Worm (Caenorhabditis elegans): ENCODE data around the gene lsy-2.

The lsy-2 gene

ce11 chrX:2085494-2085893 lies 4.0 kb upstream of the lsy-2 start:
- TF ChIP-seq zag-1 (tag; optimal IDR thresholded peaks at IDR 0.05) (no peak), daf-12 (tag; optimal IDR thresholded peaks at IDR 0.05) (no peak), elt-3 (tag; optimal IDR thresholded peaks at IDR 0.05) (no peak), sea-2 (GFP tag; optimal IDR thresholded peaks at IDR 0.05) (no peak), ama-1 (optimal IDR thresholded peaks at IDR 0.05) (no peak)

DNA sequence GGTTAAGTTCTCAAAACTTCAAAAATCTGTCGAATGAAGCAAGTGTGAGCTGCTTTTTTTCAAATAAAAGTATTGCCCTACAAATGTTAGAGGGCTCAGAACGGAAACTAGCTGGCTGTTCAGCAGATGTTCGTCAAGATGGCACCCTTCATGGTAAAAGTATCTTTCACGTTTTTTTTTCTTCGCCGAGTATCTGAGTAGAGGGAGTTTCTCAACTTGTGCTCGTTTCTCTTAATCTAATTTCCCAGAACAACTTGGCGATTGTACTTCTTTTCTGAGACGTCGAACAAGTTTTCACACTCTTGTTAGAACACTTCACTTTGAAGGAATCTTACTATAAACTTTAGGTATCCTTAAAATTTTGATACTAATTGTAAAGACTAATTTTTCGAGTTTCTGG lies 1.8 kb upstream of the lsy-2 start:
- no peak for TF ChIP-seq lsy-12 (tag; optimal IDR thresholded peaks at IDR 0.05)
- TF ChIP-seq egl-27 (tag; optimal IDR thresholded peaks at IDR 0.05) = no peak
- no peak for TF ChIP-seq unc-39 (tag; optimal IDR thresholded peaks at IDR 0.05)

DNA sequence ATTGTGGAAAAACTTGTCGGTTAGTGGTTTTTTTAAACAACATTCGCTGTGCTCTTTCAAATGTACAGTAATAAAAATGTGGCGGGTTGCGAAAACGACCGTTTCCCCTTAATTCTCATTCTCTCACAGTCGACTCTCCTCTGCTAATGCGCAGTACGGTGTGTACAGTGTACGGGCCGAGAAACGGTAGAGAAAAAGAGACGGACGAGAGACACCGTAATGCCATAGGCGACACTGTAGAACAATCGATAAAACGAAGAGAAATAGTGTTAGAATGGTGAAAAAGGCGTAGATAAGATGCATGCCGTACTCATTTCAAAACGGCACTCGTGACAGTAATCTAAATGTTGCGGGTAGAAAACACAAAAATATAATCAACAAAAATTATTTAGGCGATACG lies 989 bp downstream of the lsy-2 start:
- TF ChIP-seq nfya-1 (tag; optimal IDR thresholded peaks at IDR 0.05; ENCODE audit: insufficient read depth) (peak; percentile 64), elt-2 (tag; optimal IDR thresholded peaks at IDR 0.05) (peak; percentile 75), hmg-11 (tag; optimal IDR thresholded peaks at IDR 0.05) (peak; percentile 7), ceh-28 (tag; optimal IDR thresholded peaks at IDR 0.05) (peak; percentile 64), nhr-23 (tag; optimal IDR thresholded peaks at IDR 0.05) (peak; percentile 50), nhr-67 (tag; optimal IDR thresholded peaks at IDR 0.05) (no peak), eor-1 (tag; optimal IDR thresholded peaks at IDR 0.05) (no peak), pqm-1 (tag; optimal IDR thresholded peaks at IDR 0.05) (peak; percentile 73), pha-4 (tag; optimal IDR thresholded peaks at IDR 0.05) (peak; percentile 66), nhr-25 (tag; optimal IDR thresholded peaks at IDR 0.05) (peak; percentile 51)

DNA sequence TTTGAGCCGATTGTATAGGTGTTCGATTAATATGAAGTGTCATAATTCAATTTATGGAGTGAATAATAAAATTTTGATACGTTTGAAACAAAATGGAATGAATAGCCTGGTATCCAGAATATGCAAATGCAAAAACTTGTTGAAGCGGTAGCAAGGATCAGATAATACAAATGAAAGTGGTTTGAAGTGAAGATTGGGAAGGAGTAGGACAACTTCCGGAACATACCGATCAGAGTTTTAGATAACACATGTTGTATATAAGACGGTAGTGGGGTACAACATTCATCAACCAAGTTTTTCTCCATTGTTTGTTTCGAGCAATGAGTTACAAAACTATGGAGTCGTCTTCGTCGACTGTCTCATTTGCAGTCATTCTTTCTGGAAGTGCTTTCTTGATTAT lies 3.7 kb downstream of the lsy-2 start, which contains the start of gene col-164:
TSS of gene col-164 (plus strand) at position 301 of the 400 bp plus-strand sequence.
- no peak for TF ChIP-seq nhr-28 (tag; optimal IDR thresholded peaks at IDR 0.05)
- no peak for TF ChIP-seq R02D3.7 (tag; optimal IDR thresholded peaks at IDR 0.05)
- TF ChIP-seq lsy-12 (tag; optimal IDR thresholded peaks at IDR 0.05) = no peak
- no peak for TF ChIP-seq fkh-10 (GFP tag; optimal IDR thresholded peaks at IDR 0.05)
- TF ChIP-seq elt-3 (tag; optimal IDR thresholded peaks at IDR 0.05) = no peak
- TF ChIP-seq tbx-2 (tag; optimal IDR thresholded peaks at IDR 0.05) = no peak
- TF ChIP-seq nhr-237 (tag; optimal IDR thresholded peaks at IDR 0.05) = no peak
- no peak for TF ChIP-seq ZK546.5 (tag; optimal IDR thresholded peaks at IDR 0.05)
- no peak for TF ChIP-seq nhr-11 (tag; optimal IDR thresholded peaks at IDR 0.05)
- TF ChIP-seq daf-12 (tag; optimal IDR thresholded peaks at IDR 0.05) = no peak
- TF ChIP-seq snpc-4 (tag; optimal IDR thresholded peaks at IDR 0.05) = no peak
- no peak for TF ChIP-seq lin-39 (tag; optimal IDR thresholded peaks at IDR 0.05)
- TF ChIP-seq pqm-1 (tag; optimal IDR thresholded peaks at IDR 0.05) = no peak
- TF ChIP-seq fos-1 (tag; optimal IDR thresholded peaks at IDR 0.05) = no peak
- no peak for TF ChIP-seq egl-5 (tag; optimal IDR thresholded peaks at IDR 0.05)
- no peak for TF ChIP-seq lin-15B (tag; optimal IDR thresholded peaks at IDR 0.05)
- no peak for TF ChIP-seq unc-39 (tag; optimal IDR thresholded peaks at IDR 0.05)
- no peak for TF ChIP-seq nfya-1 (tag; optimal IDR thresholded peaks at IDR 0.05; ENCODE audit: insufficient read depth)
- no peak for TF ChIP-seq ceh-82 (tag; optimal IDR thresholded peaks at IDR 0.05)

DNA sequence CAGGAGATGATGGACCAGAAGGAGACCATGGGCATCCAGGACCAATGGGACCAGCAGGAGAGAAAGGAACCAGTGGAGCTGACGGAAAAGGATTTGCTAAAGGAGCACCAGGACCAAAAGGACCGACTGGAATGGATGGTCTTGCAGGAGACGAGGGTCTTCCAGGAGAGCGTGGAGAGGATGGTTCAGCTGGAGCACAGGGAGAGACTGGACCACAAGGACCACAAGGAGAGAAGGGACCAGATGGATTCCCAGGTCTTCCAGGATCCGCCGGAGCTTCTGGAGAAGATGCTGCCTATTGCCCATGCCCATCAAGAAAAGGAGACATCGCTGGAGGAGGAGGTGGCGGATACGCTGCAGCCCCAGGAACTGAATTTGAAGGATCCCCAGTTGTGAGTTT lies 4.6 kb downstream of the lsy-2 start:
- TF ChIP-seq nhr-11 (tag; optimal IDR thresholded peaks at IDR 0.05) (no peak), tbx-2 (tag; optimal IDR thresholded peaks at IDR 0.05) (no peak), unc-62 (GFP tag; optimal IDR thresholded peaks at IDR 0.05) (no peak), elt-1 (tag; optimal IDR thresholded peaks at IDR 0.05) (no peak), ceh-9 (tag; optimal IDR thresholded peaks at IDR 0.05) (no peak), zag-1 (tag; optimal IDR thresholded peaks at IDR 0.05) (no peak), unc-39 (tag; optimal IDR thresholded peaks at IDR 0.05) (no peak), ztf-11 (tag; optimal IDR thresholded peaks at IDR 0.05) (no peak), ZK546.5 (tag; optimal IDR thresholded peaks at IDR 0.05) (no peak), nhr-23 (tag; optimal IDR thresholded peaks at IDR 0.05) (no peak), jun-1 (tag; optimal IDR thresholded peaks at IDR 0.05) (no peak), nhr-76 (tag; optimal IDR thresholded peaks at IDR 0.05) (no peak), aly-2 (tag; optimal IDR thresholded peaks at IDR 0.05) (no peak)
